Worm (Caenorhabditis elegans) whole organism, L2 larva: Measurements from ENCODE around the gene nhx-9.

Experiments used
- C34F6.9 ChIP-seq: fragments of 150-350 bp; optimal IDR thresholded peaks from 2 replicates; lab custom pipeline; 2014; ENCODE audit warnings: missing biosample characterization, missing genetic modification characterization
- F13H6.1 ChIP-seq: sonication (generic microtip); optimal IDR thresholded peaks from 2 replicates; lab custom pipeline; 2016; ENCODE audit warnings: missing genetic modification characterization, missing compliant biosample characterization
- Y55F3AM.14 ChIP-seq: fragments of 200-800 bp; sonication (Bioruptor generic); optimal IDR thresholded peaks from 2 replicates; lab custom pipeline; 2018; ENCODE audit warnings: mild to moderate bottlenecking, missing genetic modification characterization, missing compliant biosample characterization
- ZK546.5 ChIP-seq: sonication (generic microtip); optimal IDR thresholded peaks from 2 replicates; lab custom pipeline; 2017; ENCODE audit warnings: missing biosample characterization, missing genetic modification characterization
- alr-1 ChIP-seq: fragments of 150-350 bp; optimal IDR thresholded peaks from 2 replicates; lab custom pipeline; 2014; ENCODE audit warnings: missing biosample characterization, missing genetic modification characterization
- ama-1 ChIP-seq: fragments of 150-350 bp; optimal IDR thresholded peaks from 2 replicates; lab custom pipeline; 2018; ENCODE audit warnings: inconsistent platforms
- blmp-1 ChIP-seq: sonication (generic microtip); optimal IDR thresholded peaks from 2 replicates; lab custom pipeline; 2017; ENCODE audit warnings: missing genetic modification characterization, mild to moderate bottlenecking, missing compliant biosample characterization, antibody characterized with exemption, moderate library complexity; ENCODE audit not compliant: insufficient read depth
- ceh-16 ChIP-seq: fragments of 150-350 bp; optimal IDR thresholded peaks from 2 replicates; lab custom pipeline; 2014; ENCODE audit warnings: missing biosample characterization, missing genetic modification characterization
- ceh-82 ChIP-seq: fragments of 150-350 bp; optimal IDR thresholded peaks from 2 replicates; lab custom pipeline; 2014; ENCODE audit warnings: missing biosample characterization, missing genetic modification characterization
- crh-2 ChIP-seq: sonication (generic microtip); optimal IDR thresholded peaks from 2 replicates; lab custom pipeline; 2017; ENCODE audit warnings: missing biosample characterization, missing genetic modification characterization
- dmd-4 ChIP-seq: sonication (generic microtip); optimal IDR thresholded peaks from 2 replicates; lab custom pipeline; 2017; ENCODE audit warnings: missing biosample characterization, missing genetic modification characterization
- egl-27 ChIP-seq: sonication (generic microtip); optimal IDR thresholded peaks from 3 replicates; lab custom pipeline; 2017; ENCODE audit warnings: missing biosample characterization, missing genetic modification reagents, missing genetic modification characterization
- elt-1 ChIP-seq: fragments of 150-350 bp; optimal IDR thresholded peaks from 2 replicates; lab custom pipeline; 2014; ENCODE audit warnings: missing biosample characterization, missing genetic modification characterization
- fos-1 ChIP-seq: fragments of 150-350 bp; optimal IDR thresholded peaks from 2 replicates; lab custom pipeline; 2014; ENCODE audit warnings: missing biosample characterization, missing genetic modification characterization
- lin-11 ChIP-seq: fragments of 150-350 bp; sonication (generic microtip); optimal IDR thresholded peaks from 2 replicates; lab custom pipeline; 2014; ENCODE audit warnings: missing biosample characterization, missing genetic modification characterization, inconsistent platforms, mixed read lengths
- lin-13 ChIP-seq: fragments of 150-350 bp; optimal IDR thresholded peaks from 2 replicates; lab custom pipeline; 2014; ENCODE audit warnings: missing biosample characterization, missing genetic modification reagents, missing genetic modification characterization
- lin-39 ChIP-seq: fragments of 150-350 bp; optimal IDR thresholded peaks from 2 replicates; lab custom pipeline; 2014; ENCODE audit warnings: missing biosample characterization, missing genetic modification reagents, missing genetic modification characterization
- lsy-2 ChIP-seq, 2 experiments: fragments of 150-350 bp in 1 of 2; sonication (generic microtip) in 1 of 2; optimal IDR thresholded peaks; 2 replicates each; lab custom pipeline; 2014 to 2017; ENCODE audit warnings: missing biosample characterization in 2 of 2, missing genetic modification characterization in 2 of 2
- mab-5 ChIP-seq: fragments of 150-350 bp; optimal IDR thresholded peaks from 2 replicates; lab custom pipeline; 2014; ENCODE audit warnings: missing biosample characterization, missing genetic modification characterization
- mbf-1 ChIP-seq: sonication (generic microtip); optimal IDR thresholded peaks from 2 replicates; lab custom pipeline; 2017; ENCODE audit warnings: missing biosample characterization, missing genetic modification characterization
- mdl-1 ChIP-seq, 2 experiments: fragments of 150-350 bp in 1 of 2; sonication (generic microtip) in 1 of 2; optimal IDR thresholded peaks; 2 replicates each; lab custom pipeline; 2017; ENCODE audit warnings: missing biosample characterization in 2 of 2, missing genetic modification characterization in 2 of 2
- nhr-10 ChIP-seq: sonication (generic microtip); optimal IDR thresholded peaks from 2 replicates; lab custom pipeline; 2017; ENCODE audit warnings: missing biosample characterization, missing genetic modification characterization
- nhr-129 ChIP-seq: fragments of 150-350 bp; optimal IDR thresholded peaks from 2 replicates; lab custom pipeline; 2014; ENCODE audit warnings: missing biosample characterization, missing genetic modification characterization
- nhr-21 ChIP-seq: fragments of 150-350 bp; optimal IDR thresholded peaks from 2 replicates; lab custom pipeline; 2014; ENCODE audit warnings: missing biosample characterization, missing genetic modification characterization
- nhr-23 ChIP-seq: fragments of 150-350 bp; optimal IDR thresholded peaks from 2 replicates; lab custom pipeline; 2014; ENCODE audit warnings: missing biosample characterization, missing genetic modification reagents, missing genetic modification characterization
- nhr-237 ChIP-seq: fragments of 150-350 bp; optimal IDR thresholded peaks from 2 replicates; lab custom pipeline; 2014; ENCODE audit warnings: missing biosample characterization, missing genetic modification characterization
- nhr-25 ChIP-seq: fragments of 150-350 bp; sonication (generic microtip); optimal IDR thresholded peaks from 3 replicates; lab custom pipeline; 2014; ENCODE audit warnings: missing biosample characterization, missing genetic modification characterization
- nhr-6 ChIP-seq: fragments of 150-350 bp; optimal IDR thresholded peaks from 2 replicates; lab custom pipeline; 2014; ENCODE audit warnings: missing biosample characterization, missing genetic modification characterization
- nhr-77 ChIP-seq: fragments of 150-350 bp; optimal IDR thresholded peaks from 2 replicates; lab custom pipeline; 2014; ENCODE audit warnings: missing biosample characterization, missing genetic modification characterization
- sem-4 ChIP-seq: fragments of 150-350 bp; optimal IDR thresholded peaks from 2 replicates; lab custom pipeline; 2014; ENCODE audit warnings: missing biosample characterization, missing genetic modification reagents, missing genetic modification characterization
- skn-1 ChIP-seq: sonication (generic microtip); optimal IDR thresholded peaks from 2 replicates; lab custom pipeline; 2017; ENCODE audit warnings: missing biosample characterization, missing genetic modification characterization
- sma-3 ChIP-seq: sonication (generic microtip); optimal IDR thresholded peaks from 2 replicates; lab custom pipeline; 2016; ENCODE audit warnings: missing genetic modification reagents, missing genetic modification characterization, missing compliant biosample characterization
- sma-9 ChIP-seq, 2 experiments: fragments of 150-350 bp in 1 of 2; sonication (generic microtip) in 1 of 2; optimal IDR thresholded peaks; 2 replicates each; lab custom pipeline; 2014 to 2016; ENCODE audit warnings: missing genetic modification characterization in 2 of 2, mild to moderate bottlenecking in 1 of 2, missing biosample characterization in 1 of 2, missing compliant biosample characterization in 1 of 2, missing genetic modification reagents in 1 of 2, moderate library complexity in 1 of 2
- snpc-4 ChIP-seq: fragments of 150-350 bp; optimal IDR thresholded peaks from 2 replicates; lab custom pipeline; 2014; ENCODE audit warnings: missing biosample characterization, missing genetic modification characterization
- unc-39 ChIP-seq: fragments of 150-350 bp; optimal IDR thresholded peaks from 2 replicates; lab custom pipeline; 2014; ENCODE audit warnings: missing biosample characterization, missing genetic modification characterization
- unc-55 ChIP-seq: fragments of 150-350 bp; sonication (generic microtip); optimal IDR thresholded peaks from 3 replicates; lab custom pipeline; 2014; ENCODE audit warnings: missing biosample characterization, missing genetic modification reagents, missing genetic modification characterization
- unc-62 ChIP-seq: fragments of 150-350 bp; optimal IDR thresholded peaks from 2 replicates; lab custom pipeline; 2014; ENCODE audit warnings: missing biosample characterization, missing genetic modification reagents, missing genetic modification characterization
- zag-1 ChIP-seq: fragments of 150-350 bp; optimal IDR thresholded peaks from 2 replicates; lab custom pipeline; 2014; ENCODE audit warnings: missing biosample characterization, missing genetic modification characterization
- ztf-1 ChIP-seq: fragments of 200-800 bp; sonication (Bioruptor generic); conservative IDR thresholded peaks from 2 replicates; pipeline ENCODE4 v1.3.6; 2022; ENCODE audit warnings: missing genetic modification characterization, missing compliant biosample characterization
- ztf-11 ChIP-seq: sonication (generic microtip); optimal IDR thresholded peaks from 2 replicates; lab custom pipeline; 2017; ENCODE audit warnings: missing biosample characterization, missing genetic modification characterization
- ztf-4 ChIP-seq: fragments of 150-350 bp; optimal IDR thresholded peaks from 2 replicates; lab custom pipeline; 2014; ENCODE audit warnings: missing biosample characterization, missing genetic modification characterization

The nhx-9 gene

ce11 chrIV:11930572-11930971, at the start of gene nhx-9:
TSS of gene nhx-9 (plus strand) at chrIV:11930872.
- no peak for TF ChIP-seq ztf-4
- TF ChIP-seq blmp-1 = no peak
- TF ChIP-seq dmd-4 (tag; lab: Kevin White, UChicago) = no peak
- TF ChIP-seq lin-39 (tag; lab: Kevin White, UChicago) = no peak
- no peak for TF ChIP-seq unc-62 (GFP tag; lab: Kevin White, UChicago)
- no peak for TF ChIP-seq lin-11 (tag; lab: Kevin White, UChicago)
- TF ChIP-seq mdl-1 (tag; optimal IDR thresholded peaks at IDR 0.05; lab: Kevin White, UChicago) = no peak
- TF ChIP-seq elt-1 (tag; lab: Kevin White, UChicago) = no peak
- no peak for TF ChIP-seq alr-1 (tag; lab: Kevin White, UChicago)
- no peak for TF ChIP-seq nhr-21
- TF ChIP-seq ceh-16 (tag; lab: Kevin White, UChicago) = no peak
- TF ChIP-seq nhr-237 = no peak
- TF ChIP-seq nhr-25 (tag; lab: Kevin White, UChicago) = no peak
- no peak for TF ChIP-seq crh-2 (tag; lab: Kevin White, UChicago)
- no peak for TF ChIP-seq mab-5 (tag; lab: Kevin White, UChicago)
- TF ChIP-seq snpc-4 = no peak

- TF ChIP-seq elt-1 (tag; lab: Kevin White, UChicago) = peak; percentile 67
- TF ChIP-seq sma-3 (GFP tag; lab: Kevin White, UChicago) = no peak
- peak; percentile 73 for TF ChIP-seq ceh-16 (tag; lab: Kevin White, UChicago)
- peak; percentile 58 for TF ChIP-seq sma-9 (GFP tag; optimal IDR thresholded peaks at IDR 0.05; lab: Kevin White, UChicago)
- TF ChIP-seq sma-9 (tag; optimal IDR thresholded peaks at IDR 0.05; lab: Kevin White, UChicago) = no peak
- no peak for TF ChIP-seq dmd-4 (tag; lab: Kevin White, UChicago)
Measured at ce11 chrIV:11882534-11882933, 48.1 kb upstream of the nhx-9 start.

- TF ChIP-seq lsy-2 (tag; optimal IDR thresholded peaks at IDR 0.05; lab: Kevin White, UChicago) (no peak), sma-9 (GFP tag; optimal IDR thresholded peaks at IDR 0.05; lab: Kevin White, UChicago) (peak; percentile 15), sma-9 (tag; optimal IDR thresholded peaks at IDR 0.05; lab: Kevin White, UChicago) (no peak), fos-1 (tag; lab: Kevin White, UChicago) (peak; percentile 9), blmp-1 (peak; percentile 62), nhr-21 (peak; percentile 48)
Measured at ce11 chrIV:11883478-11883877, 47.2 kb upstream of the nhx-9 start.

- TF ChIP-seq skn-1 (no peak), ama-1 (lab: Kevin White, UChicago) (no peak), C34F6.9 (tag; lab: Kevin White, UChicago) (no peak), sma-3 (GFP tag; lab: Kevin White, UChicago) (no peak), zag-1 (tag; lab: Kevin White, UChicago) (no peak), mbf-1 (tag; lab: Kevin White, UChicago) (no peak), ztf-1 (GFP tag; lab: Robert Waterston, UW) (no peak), F13H6.1 (no peak), lin-13 (no peak), nhr-77 (tag; lab: Kevin White, UChicago) (no peak), egl-27 (tag; lab: Kevin White, UChicago) (no peak), unc-55 (GFP tag; lab: Kevin White, UChicago) (no peak), alr-1 (tag; lab: Kevin White, UChicago) (no peak), mdl-1 (tag; optimal IDR thresholded peaks at IDR 0.05; lab: Kevin White, UChicago) (no peak), nhr-10 (tag; lab: Kevin White, UChicago) (no peak), nhr-237 (no peak), blmp-1 (no peak), unc-39 (no peak)
Measured at ce11 chrIV:11885313-11885712, 45.4 kb upstream of the nhx-9 start, which contains the start of gene let-653. TSS of gene let-653 (plus strand) at chrIV:11885613.

ce11 chrIV:11892545-11892944, 38.1 kb upstream of the nhx-9 start:
- no peak for TF ChIP-seq sem-4 (tag; lab: Kevin White, UChicago)
- TF ChIP-seq ztf-11 = no peak
- no peak for TF ChIP-seq ceh-82 (tag; lab: Kevin White, UChicago)
- TF ChIP-seq nhr-23 = no peak
- TF ChIP-seq nhr-129 (tag; lab: Kevin White, UChicago) = no peak
- no peak for TF ChIP-seq Y55F3AM.14 (GFP tag; lab: Kevin White, UChicago)
- TF ChIP-seq blmp-1 = no peak
- TF ChIP-seq ZK546.5 (tag; lab: Kevin White, UChicago) = no peak
- TF ChIP-seq unc-55 (GFP tag; lab: Kevin White, UChicago) = no peak
- no peak for TF ChIP-seq ceh-16 (tag; lab: Kevin White, UChicago)
- TF ChIP-seq nhr-6 (tag; lab: Kevin White, UChicago) = no peak
- TF ChIP-seq skn-1 = no peak
- no peak for TF ChIP-seq unc-39
- no peak for TF ChIP-seq snpc-4
- TF ChIP-seq sma-3 (GFP tag; lab: Kevin White, UChicago) = no peak
- no peak for TF ChIP-seq fos-1 (tag; lab: Kevin White, UChicago)
